Worm (Caenorhabditis elegans): Measurements from ENCODE around the gene T08G5.3.

The T08G5.3 gene

DNA sequence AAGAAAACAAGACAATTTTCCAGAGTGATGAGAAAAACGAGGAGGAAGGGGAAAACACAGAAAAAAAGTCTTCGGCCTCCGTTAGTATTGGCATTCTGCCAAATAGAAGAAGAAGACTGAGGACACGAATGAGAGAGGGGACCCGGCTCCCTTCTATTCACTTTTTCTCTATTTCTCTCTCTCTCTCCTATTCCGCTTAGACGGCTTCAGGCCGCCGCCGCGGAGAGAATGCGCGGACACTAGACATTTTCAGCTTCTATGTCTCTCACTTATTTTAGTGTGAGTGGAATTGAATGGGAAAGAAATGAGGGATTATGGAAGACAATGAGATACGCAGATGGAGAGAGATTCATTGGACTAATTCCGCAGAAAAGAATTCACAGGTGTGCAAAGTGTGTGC, 20.5 kb downstream of the T08G5.3 start:
- TF ChIP-seq ces-1 (GFP tag; optimal IDR thresholded peaks at IDR 0.05): peak; percentile 1
- peak; percentile 21 for TF ChIP-seq ham-2 (GFP tag; optimal IDR thresholded peaks at IDR 0.05)
- no peak for TF ChIP-seq nhr-12 (tag; optimal IDR thresholded peaks at IDR 0.05)

DNA sequence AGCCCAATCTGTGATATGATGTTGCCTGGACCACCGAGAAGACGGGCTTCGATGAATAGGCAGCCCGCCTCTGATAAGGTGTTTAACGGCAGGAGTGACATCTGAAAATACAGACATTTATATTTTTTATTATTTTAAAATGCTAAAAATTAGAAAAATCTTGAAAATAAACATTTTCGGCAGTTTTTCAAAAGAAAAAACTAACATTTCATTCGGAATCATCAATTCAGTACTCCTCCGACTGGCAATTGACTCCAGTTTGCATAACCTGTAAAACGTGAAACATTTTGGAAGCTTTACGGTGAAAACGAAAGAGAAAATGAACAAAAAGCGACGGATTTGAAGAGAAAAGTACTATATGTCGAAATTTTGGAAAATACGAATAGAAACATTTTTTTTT, 21.5 kb downstream of the T08G5.3 start, which contains the start of gene ric-7:
Gene ric-7, minus strand, starts transcription at position 101 of the 400 bp plus-strand sequence.
- TF ChIP-seq drap-1 (GFP tag; optimal IDR thresholded peaks at IDR 0.05) (no peak), ham-2 (GFP tag; optimal IDR thresholded peaks at IDR 0.05) (no peak), lin-13 (tag; optimal IDR thresholded peaks at IDR 0.05) (no peak), unc-62 (GFP tag; optimal IDR thresholded peaks at IDR 0.05) (no peak), nhr-2 (tag; optimal IDR thresholded peaks at IDR 0.05) (no peak), elt-1 (tag; optimal IDR thresholded peaks at IDR 0.05; ENCODE audit: borderline replicate concordance, insufficient read depth) (no peak), pha-4 (tag; optimal IDR thresholded peaks at IDR 0.05) (no peak), lsy-2 (tag; optimal IDR thresholded peaks at IDR 0.05) (no peak), nhr-237 (tag; optimal IDR thresholded peaks at IDR 0.05) (no peak), ztf-11 (tag; optimal IDR thresholded peaks at IDR 0.05) (no peak), sem-2 (GFP tag; optimal IDR thresholded peaks at IDR 0.05) (no peak), nhr-76 (tag; optimal IDR thresholded peaks at IDR 0.05) (no peak), blmp-1 (tag; optimal IDR thresholded peaks at IDR 0.05) (no peak), elt-3 (tag; optimal IDR thresholded peaks at IDR 0.05) (no peak)

DNA sequence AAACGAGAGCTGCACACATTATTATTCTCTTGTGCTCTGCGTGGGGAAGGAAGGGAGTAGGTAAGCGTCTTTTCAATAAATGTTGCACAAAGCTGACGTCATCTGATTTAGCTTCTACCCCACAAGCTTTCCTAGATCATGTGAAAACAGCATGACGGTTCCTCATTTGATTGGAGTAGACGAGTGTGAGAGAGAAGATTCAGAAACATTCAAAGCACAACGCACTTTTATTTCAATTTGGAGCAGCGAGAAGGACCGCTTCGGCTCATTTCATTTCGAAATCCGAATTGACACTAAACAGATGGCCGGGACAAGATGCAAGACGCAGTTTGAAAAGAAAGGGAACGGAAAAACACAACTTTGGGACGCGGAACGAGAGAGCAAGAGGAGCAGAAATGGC, 22.9 kb downstream of the T08G5.3 start:
- TF ChIP-seq elt-3 (tag; optimal IDR thresholded peaks at IDR 0.05) (no peak), snpc-4 (tag; optimal IDR thresholded peaks at IDR 0.05) (no peak), sem-2 (GFP tag; optimal IDR thresholded peaks at IDR 0.05) (no peak), unc-62 (GFP tag; optimal IDR thresholded peaks at IDR 0.05) (peak; percentile 18), ces-1 (GFP tag; optimal IDR thresholded peaks at IDR 0.05) (peak; percentile 56), cnd-1 (tag; optimal IDR thresholded peaks at IDR 0.05) (no peak), blmp-1 (tag; optimal IDR thresholded peaks at IDR 0.05) (no peak), mab-5 (tag; optimal IDR thresholded peaks at IDR 0.05) (no peak), unc-120 (tag; optimal IDR thresholded peaks at IDR 0.05; ENCODE audit: poor library complexity, severe bottlenecking) (peak; percentile 16), hlh-1 (tag; optimal IDR thresholded peaks at IDR 0.05) (peak; percentile 45), ceh-39 (tag; optimal IDR thresholded peaks at IDR 0.05) (no peak), nhr-28 (tag; optimal IDR thresholded peaks at IDR 0.05) (no peak), mep-1 (tag; optimal IDR thresholded peaks at IDR 0.05) (no peak), pha-4 (tag; optimal IDR thresholded peaks at IDR 0.05) (no peak)

DNA sequence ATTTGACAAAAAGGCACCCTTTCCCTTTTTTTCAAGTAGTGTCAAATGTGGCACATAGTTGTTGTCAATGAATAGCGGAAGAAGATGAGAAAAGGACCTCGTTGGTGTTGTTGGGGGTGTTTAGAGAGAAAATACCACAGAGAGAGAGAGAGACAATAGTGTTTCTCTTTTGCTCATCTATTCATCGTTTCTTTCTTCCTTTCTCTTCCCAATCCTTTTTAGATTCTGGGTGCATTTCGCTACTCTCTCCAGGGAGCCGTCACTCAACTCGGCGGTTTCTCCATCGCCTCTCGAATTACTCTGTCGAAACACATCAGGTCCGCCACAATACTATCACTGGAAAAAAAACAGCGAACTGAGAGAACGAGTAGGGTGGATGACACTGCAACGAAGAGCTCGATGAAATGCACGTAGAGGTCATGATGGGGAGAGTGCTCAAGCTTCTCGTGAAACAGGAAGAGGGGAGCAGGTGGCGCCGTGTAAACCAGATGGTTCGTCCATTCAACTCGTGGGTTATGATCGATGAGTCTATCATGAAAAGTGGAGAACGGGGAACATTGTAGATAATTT, 23.6 kb downstream of the T08G5.3 start:
- TF ChIP-seq ces-1 (GFP tag; optimal IDR thresholded peaks at IDR 0.05): peak; percentile 32
- TF ChIP-seq lsy-2 (tag; optimal IDR thresholded peaks at IDR 0.05): no peak
- no peak for TF ChIP-seq sem-2 (GFP tag; optimal IDR thresholded peaks at IDR 0.05)

DNA sequence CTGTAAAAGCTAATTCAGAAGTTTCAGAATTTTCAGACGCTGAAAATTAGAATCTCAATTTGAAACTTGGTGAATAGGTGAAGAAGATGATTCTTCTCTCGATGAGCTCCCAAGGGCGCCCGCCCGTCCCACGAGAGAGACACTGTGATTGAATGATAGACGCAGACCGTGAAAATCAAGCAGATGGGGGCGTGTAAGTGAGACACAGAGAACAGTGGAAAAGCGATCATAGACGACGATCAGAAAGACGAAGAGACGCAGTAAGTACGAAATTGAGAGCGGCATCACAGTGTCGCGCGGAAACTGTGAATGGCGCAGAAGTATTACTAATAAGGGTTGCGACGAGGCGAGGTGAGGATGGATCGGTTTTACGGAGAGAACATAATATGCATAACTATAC, 24.9 kb downstream of the T08G5.3 start:
- TF ChIP-seq ceh-83 (GFP tag; optimal IDR thresholded peaks at IDR 0.05) (no peak), nhr-28 (tag; optimal IDR thresholded peaks at IDR 0.05) (no peak), tbx-8 (GFP tag; optimal IDR thresholded peaks at IDR 0.05) (no peak), unc-62 (GFP tag; optimal IDR thresholded peaks at IDR 0.05) (no peak), blmp-1 (tag; optimal IDR thresholded peaks at IDR 0.05) (no peak), nhr-12 (tag; optimal IDR thresholded peaks at IDR 0.05) (no peak), sem-2 (GFP tag; optimal IDR thresholded peaks at IDR 0.05) (no peak), pha-4 (tag; optimal IDR thresholded peaks at IDR 0.05) (peak; percentile 21), mab-5 (tag; optimal IDR thresholded peaks at IDR 0.05) (no peak), ham-2 (GFP tag; optimal IDR thresholded peaks at IDR 0.05) (peak; percentile 44), nhr-2 (tag; optimal IDR thresholded peaks at IDR 0.05) (no peak), bed-3 (GFP tag; optimal IDR thresholded peaks at IDR 0.05) (no peak), ceh-39 (tag; optimal IDR thresholded peaks at IDR 0.05) (no peak), elt-1 (tag; optimal IDR thresholded peaks at IDR 0.05; ENCODE audit: borderline replicate concordance, insufficient read depth) (no peak), snpc-4 (tag; optimal IDR thresholded peaks at IDR 0.05) (no peak), lin-32 (GFP tag; optimal IDR thresholded peaks at IDR 0.05) (no peak), lsy-2 (tag; optimal IDR thresholded peaks at IDR 0.05) (no peak), lin-13 (tag; optimal IDR thresholded peaks at IDR 0.05) (no peak)

DNA sequence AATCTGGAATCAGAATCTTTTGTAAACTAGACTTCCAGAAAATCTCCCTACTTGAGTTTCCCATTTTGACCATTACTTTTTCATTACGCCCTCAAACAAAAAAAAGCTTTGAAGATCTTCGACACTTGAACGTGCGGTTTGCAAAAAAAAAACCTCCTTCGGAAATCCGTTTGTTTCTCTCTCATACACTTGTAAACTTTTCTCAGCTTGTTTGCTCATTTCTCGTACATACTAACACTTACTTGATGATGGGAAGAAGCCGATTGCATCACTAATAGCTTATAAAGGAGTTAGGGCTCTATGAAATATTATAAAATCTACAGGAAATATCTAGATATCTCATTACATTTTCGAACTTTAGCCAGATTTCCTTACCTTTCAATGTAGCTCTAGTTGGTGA, 25.4 kb downstream of the T08G5.3 start:
- TF ChIP-seq lsy-2 (tag; optimal IDR thresholded peaks at IDR 0.05) (no peak), blmp-1 (tag; optimal IDR thresholded peaks at IDR 0.05) (no peak), sptf-1 (tag; optimal IDR thresholded peaks at IDR 0.05) (no peak), lin-32 (GFP tag; optimal IDR thresholded peaks at IDR 0.05) (no peak), ceh-39 (tag; optimal IDR thresholded peaks at IDR 0.05) (no peak), sem-2 (GFP tag; optimal IDR thresholded peaks at IDR 0.05) (no peak), nhr-28 (tag; optimal IDR thresholded peaks at IDR 0.05) (no peak), unc-120 (tag; optimal IDR thresholded peaks at IDR 0.05; ENCODE audit: poor library complexity, severe bottlenecking) (no peak), nhr-12 (tag; optimal IDR thresholded peaks at IDR 0.05) (no peak), unc-62 (GFP tag; optimal IDR thresholded peaks at IDR 0.05) (no peak), mls-2 (tag; optimal IDR thresholded peaks at IDR 0.05) (no peak), ztf-11 (tag; optimal IDR thresholded peaks at IDR 0.05) (no peak), cnd-1 (tag; optimal IDR thresholded peaks at IDR 0.05) (no peak), tbx-8 (GFP tag; optimal IDR thresholded peaks at IDR 0.05) (no peak), elt-1 (tag; optimal IDR thresholded peaks at IDR 0.05; ENCODE audit: borderline replicate concordance, insufficient read depth) (no peak), drap-1 (GFP tag; optimal IDR thresholded peaks at IDR 0.05) (no peak), snpc-4 (tag; optimal IDR thresholded peaks at IDR 0.05) (no peak)
